Worm (Caenorhabditis elegans) whole organism, L3 larva: Measurements from ENCODE around the gene Y102A5C.2.

Experiments used
- aly-2 ChIP-seq: fragments of 150-350 bp; optimal IDR thresholded peaks from 2 replicates; lab custom pipeline; 2014; ENCODE audit warnings: missing biosample characterization, missing genetic modification characterization
- ama-1 ChIP-seq: fragments of 150-350 bp; optimal IDR thresholded peaks from 2 replicates; lab custom pipeline; 2018
- egl-27 ChIP-seq: sonication (generic microtip); optimal IDR thresholded peaks from 4 replicates; lab custom pipeline; 2017; ENCODE audit warnings: missing biosample characterization, missing genetic modification reagents, missing genetic modification characterization
- fos-1 ChIP-seq: fragments of 150-350 bp; optimal IDR thresholded peaks from 2 replicates; lab custom pipeline; 2014; ENCODE audit warnings: missing biosample characterization, missing genetic modification characterization
- lin-39 ChIP-seq: fragments of 150-350 bp; optimal IDR thresholded peaks from 2 replicates; lab custom pipeline; 2018; ENCODE audit warnings: missing biosample characterization, missing genetic modification reagents, missing genetic modification characterization
- nhr-25 ChIP-seq: sonication (generic microtip); optimal IDR thresholded peaks from 2 replicates; lab custom pipeline; 2017; ENCODE audit warnings: missing biosample characterization, missing genetic modification characterization
- nhr-76 ChIP-seq: fragments of 150-350 bp; sonication (generic microtip); optimal IDR thresholded peaks from 5 replicates; lab custom pipeline; 2014; ENCODE audit warnings: missing biosample characterization, missing genetic modification characterization
- pha-4 ChIP-seq: fragments of 150-350 bp; optimal IDR thresholded peaks from 2 replicates; lab custom pipeline; 2014; ENCODE audit warnings: missing biosample characterization, missing genetic modification reagents, missing genetic modification characterization
- sea-2 ChIP-seq: fragments of 150-350 bp; sonication (generic microtip); optimal IDR thresholded peaks from 4 replicates; lab custom pipeline; 2014; ENCODE audit warnings: missing biosample characterization, missing genetic modification reagents, missing genetic modification characterization
- ztf-4 ChIP-seq: fragments of 150-350 bp; optimal IDR thresholded peaks from 2 replicates; lab custom pipeline; 2014; ENCODE audit warnings: missing biosample characterization, missing genetic modification characterization

ce11 chrV:16910864-16911263 is 7.7 kb upstream of the Y102A5C.2 start:
- no peak for TF ChIP-seq egl-27
- TF ChIP-seq aly-2 (tag; lab: Kevin White, UChicago): no peak
- no peak for TF ChIP-seq ztf-4 (tag; lab: Kevin White, UChicago)
- TF ChIP-seq sea-2 (GFP tag; lab: Kevin White, UChicago): no peak
- TF ChIP-seq ama-1 (lab: Kevin White, UChicago): no peak
- TF ChIP-seq pha-4: peak; percentile 61
- TF ChIP-seq fos-1 (tag; lab: Kevin White, UChicago): no peak
- TF ChIP-seq nhr-76 (tag; lab: Kevin White, UChicago): no peak
- TF ChIP-seq nhr-25 (tag; lab: Kevin White, UChicago): no peak
- no peak for TF ChIP-seq lin-39 (tag; lab: Kevin White, UChicago)
